Worm (Caenorhabditis elegans) whole organism, L4 larva: Measurements from ENCODE around the gene K01A2.6.

Source experiments
- D1046.2 ChIP-seq: fragments of 200-800 bp; sonication (Bioruptor generic); IDR thresholded peaks from 2 replicates; pipeline ENCODE4 v1.3.6; 2022; ENCODE audit warnings: missing genetic modification characterization, missing compliant biosample characterization
- F10B5.3 ChIP-seq: sonication (generic microtip); optimal IDR thresholded peaks from 2 replicates; lab custom pipeline; 2016; ENCODE audit warnings: mild to moderate bottlenecking, missing genetic modification characterization, missing compliant biosample characterization
- F26F4.8 ChIP-seq: fragments of 200-800 bp; sonication (Bioruptor generic); conservative IDR thresholded peaks from 2 replicates; pipeline ENCODE4 v1.3.6; 2022; ENCODE audit warnings: missing genetic modification characterization, missing compliant biosample characterization
- F44E2.7 ChIP-seq: fragments of 200-800 bp; sonication (Bioruptor generic); IDR thresholded peaks from 2 replicates; pipeline ENCODE4 v2.1.2; 2022; ENCODE audit warnings: missing genetic modification characterization, missing compliant biosample characterization
- R02D3.7 ChIP-seq: fragments of 150-350 bp; sonication (generic microtip); optimal IDR thresholded peaks from 3 replicates; lab custom pipeline; 2014; ENCODE audit warnings: missing biosample characterization, missing genetic modification characterization
- T26A8.4 ChIP-seq: fragments of 200-800 bp; sonication (Bioruptor generic); IDR thresholded peaks from 2 replicates; pipeline ENCODE4 v1.3.6; 2022; ENCODE audit warnings: missing genetic modification characterization, missing compliant biosample characterization
- ZK337.2 ChIP-seq: fragments of 200-800 bp; sonication (Bioruptor generic); IDR thresholded peaks from 2 replicates; pipeline ENCODE4 v1.3.6; 2022; ENCODE audit warnings: missing genetic modification reagents, missing genetic modification characterization, missing compliant biosample characterization
- aha-1 ChIP-seq: fragments of 150-350 bp; peaks from one replicate; lab custom pipeline; 2014; ENCODE audit warnings: missing biosample characterization, missing genetic modification characterization
- ama-1 ChIP-seq: fragments of 150-350 bp; optimal IDR thresholded peaks from 2 replicates; lab custom pipeline; 2014; ENCODE audit warnings: inconsistent platforms, mixed read lengths
- ceh-62 ChIP-seq: sonication (generic microtip); optimal IDR thresholded peaks from 2 replicates; lab custom pipeline; 2017; ENCODE audit warnings: missing biosample characterization, missing genetic modification characterization
- ceh-82 ChIP-seq: sonication (generic microtip); optimal IDR thresholded peaks from 2 replicates; lab custom pipeline; 2017; ENCODE audit warnings: missing biosample characterization, missing genetic modification characterization
- ces-1 ChIP-seq: fragments of 150-350 bp; sonication (generic microtip); optimal IDR thresholded peaks from 4 replicates; lab custom pipeline; 2014; ENCODE audit warnings: missing biosample characterization, missing genetic modification reagents, missing genetic modification characterization
- ctbp-1 ChIP-seq: fragments of 200-800 bp; sonication (Bioruptor generic); IDR thresholded peaks from 2 replicates; pipeline ENCODE4 v1.3.6; 2022; ENCODE audit warnings: missing genetic modification reagents, missing genetic modification characterization, missing compliant biosample characterization
- daf-19 ChIP-seq: fragments of 200-800 bp; sonication (Bioruptor generic); conservative IDR thresholded peaks from 2 replicates; pipeline ENCODE4 v1.3.6; 2022; ENCODE audit warnings: missing genetic modification characterization, missing compliant biosample characterization
- dmd-8 ChIP-seq: fragments of 200-800 bp; sonication (Bioruptor generic); IDR thresholded peaks from 2 replicates; pipeline ENCODE4 v1.3.6; 2022; ENCODE audit warnings: missing genetic modification characterization, missing compliant biosample characterization
- dmd-9 ChIP-seq: fragments of 200-800 bp; sonication (Bioruptor generic); IDR thresholded peaks from 2 replicates; pipeline ENCODE4 v1.3.6; 2022; ENCODE audit warnings: missing genetic modification reagents, missing genetic modification characterization, missing compliant biosample characterization
- dpl-1 ChIP-seq: fragments of 150-350 bp; optimal IDR thresholded peaks from 2 replicates; lab custom pipeline; 2014; ENCODE audit warnings: missing biosample characterization, missing genetic modification reagents, missing genetic modification characterization
- dve-1 ChIP-seq: sonication (generic microtip); optimal IDR thresholded peaks from 2 replicates; lab custom pipeline; 2017; ENCODE audit warnings: antibody characterized with exemption, mild to moderate bottlenecking, missing genetic modification characterization, missing compliant biosample characterization; ENCODE audit not compliant: insufficient read depth
- egl-27 ChIP-seq: sonication (generic microtip); optimal IDR thresholded peaks from 3 replicates; lab custom pipeline; 2017; ENCODE audit warnings: missing biosample characterization, missing genetic modification reagents, missing genetic modification characterization
- fkh-10 ChIP-seq: fragments of 150-350 bp; optimal IDR thresholded peaks from 2 replicates; lab custom pipeline; 2014; ENCODE audit warnings: missing biosample characterization, missing genetic modification reagents, missing genetic modification characterization
- hlh-30 ChIP-seq: sonication (generic microtip); optimal IDR thresholded peaks from 2 replicates; lab custom pipeline; 2017; ENCODE audit warnings: antibody characterized with exemption, mild to moderate bottlenecking, missing genetic modification characterization, missing compliant biosample characterization; ENCODE audit not compliant: insufficient read depth
- hmg-1.1 ChIP-seq: fragments of 200-800 bp; sonication (Bioruptor generic); IDR thresholded peaks from 2 replicates; pipeline ENCODE4 v1.3.6; 2022; ENCODE audit warnings: missing genetic modification reagents, missing genetic modification characterization, missing compliant biosample characterization
- jun-1 ChIP-seq: fragments of 150-350 bp; optimal IDR thresholded peaks from 2 replicates; lab custom pipeline; 2014; ENCODE audit warnings: missing biosample characterization, missing genetic modification reagents, missing genetic modification characterization
- lin-15B ChIP-seq: fragments of 150-350 bp; sonication (generic microtip); optimal IDR thresholded peaks from 3 replicates; lab custom pipeline; 2014; ENCODE audit warnings: missing biosample characterization, missing genetic modification characterization
- lin-38 ChIP-seq: fragments of 200-800 bp; sonication (Bioruptor generic); IDR thresholded peaks from 2 replicates; pipeline ENCODE4 v1.3.6; 2022; ENCODE audit warnings: missing genetic modification reagents, missing genetic modification characterization, missing compliant biosample characterization
- lir-3 ChIP-seq: sonication (generic microtip); optimal IDR thresholded peaks from 2 replicates; lab custom pipeline; 2016; ENCODE audit warnings: mild to moderate bottlenecking, missing genetic modification characterization, missing compliant biosample characterization
- madf-9 ChIP-seq: fragments of 200-800 bp; sonication (Bioruptor generic); conservative IDR thresholded peaks from 2 replicates; pipeline ENCODE4 v1.3.6; 2022; ENCODE audit warnings: missing genetic modification reagents, missing genetic modification characterization, missing compliant biosample characterization
- mdl-1 ChIP-seq, 2 experiments: fragments of 150-350 bp in 1 of 2; sonication (generic microtip) in 1 of 2; optimal IDR thresholded peaks; 2 replicates each; lab custom pipeline; 2014 to 2017; ENCODE audit warnings: missing biosample characterization in 2 of 2, missing genetic modification characterization in 2 of 2
- mdt-29 ChIP-seq: fragments of 200-800 bp; sonication (Bioruptor generic); IDR thresholded peaks from 2 replicates; pipeline ENCODE4 v1.3.6; 2022; ENCODE audit warnings: missing genetic modification reagents, missing genetic modification characterization, missing compliant biosample characterization
- mxl-2 ChIP-seq: fragments of 200-800 bp; sonication (Bioruptor generic); conservative IDR thresholded peaks from 2 replicates; pipeline ENCODE4 v1.3.6; 2022; ENCODE audit warnings: missing genetic modification reagents, missing genetic modification characterization, missing compliant biosample characterization
- nhr-102 ChIP-seq: sonication (generic microtip); optimal IDR thresholded peaks from 2 replicates; lab custom pipeline; 2016; ENCODE audit warnings: mild to moderate bottlenecking, missing genetic modification characterization, moderate library complexity, missing compliant biosample characterization
- pqm-1 ChIP-seq: sonication (generic microtip); optimal IDR thresholded peaks from 2 replicates; lab custom pipeline; 2017; ENCODE audit warnings: missing biosample characterization, missing genetic modification characterization
- rbr-2 ChIP-seq: sonication (generic microtip); optimal IDR thresholded peaks from 2 replicates; lab custom pipeline; 2016; ENCODE audit warnings: missing genotype, missing genetic modification characterization, missing compliant biosample characterization
- set-16 ChIP-seq: fragments of 200-800 bp; sonication (Bioruptor generic); IDR thresholded peaks from 2 replicates; pipeline ENCODE4 v1.3.6; 2022; ENCODE audit warnings: missing genetic modification reagents, missing genetic modification characterization, missing compliant biosample characterization
- skn-1 ChIP-seq: fragments of 150-350 bp; optimal IDR thresholded peaks from 2 replicates; lab custom pipeline; 2014; ENCODE audit warnings: missing biosample characterization, missing genetic modification characterization
- snpc-1.2 ChIP-seq: fragments of 200-800 bp; sonication (Bioruptor generic); IDR thresholded peaks from 2 replicates; pipeline ENCODE4 v1.3.6; 2022; ENCODE audit warnings: missing genetic modification reagents, missing genetic modification characterization, missing compliant biosample characterization
- tag-97 ChIP-seq: fragments of 200-800 bp; sonication (Bioruptor generic); IDR thresholded peaks from 2 replicates; pipeline ENCODE4 v1.3.6; 2022; ENCODE audit warnings: missing genetic modification characterization, missing compliant biosample characterization
- unc-39 ChIP-seq: sonication (generic microtip); optimal IDR thresholded peaks from 2 replicates; lab custom pipeline; 2017; ENCODE audit warnings: missing biosample characterization, missing genetic modification characterization
- zag-1 ChIP-seq: fragments of 150-350 bp; optimal IDR thresholded peaks from 2 replicates; lab custom pipeline; 2014; ENCODE audit warnings: missing biosample characterization, missing genetic modification characterization
- zfp-3 ChIP-seq: fragments of 200-800 bp; sonication (Bioruptor generic); conservative IDR thresholded peaks from 2 replicates; pipeline ENCODE4 v1.3.6; 2022; ENCODE audit warnings: missing genetic modification reagents, missing genetic modification characterization, missing compliant biosample characterization
- zip-11 ChIP-seq: fragments of 200-800 bp; sonication (Bioruptor generic); IDR thresholded peaks from 2 replicates; pipeline ENCODE4 v1.3.6; 2022; ENCODE audit warnings: missing genetic modification characterization, missing compliant biosample characterization
- zip-2 ChIP-seq: fragments of 150-350 bp; optimal IDR thresholded peaks from 2 replicates; lab custom pipeline; 2014; ENCODE audit warnings: missing biosample characterization, missing genetic modification characterization
- ztf-11 ChIP-seq: fragments of 150-350 bp; optimal IDR thresholded peaks from 2 replicates; lab custom pipeline; 2014; ENCODE audit warnings: missing biosample characterization, missing genetic modification characterization

The K01A2.6 gene

DNA sequence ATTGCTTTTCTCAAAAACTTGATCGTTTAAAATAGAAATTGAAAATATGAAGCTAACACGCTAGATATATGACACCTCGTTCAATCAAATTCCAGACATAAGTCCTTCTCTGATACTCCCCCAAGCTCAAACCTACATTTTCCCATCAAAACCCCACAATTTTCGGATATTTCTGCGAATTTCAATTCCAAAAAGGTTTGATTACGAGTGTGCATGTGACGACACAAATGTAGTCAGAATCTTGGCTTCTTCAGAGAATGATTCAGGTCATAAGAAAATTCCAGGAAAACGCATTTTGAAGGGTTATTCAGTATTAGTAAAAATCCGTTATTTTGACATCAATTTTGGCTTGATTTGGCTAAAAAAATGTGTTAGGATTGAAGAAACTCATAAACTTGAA is 35.0 kb downstream of the K01A2.6 start:
- no peak for TF ChIP-seq dmd-9 (GFP tag; lab: Robert Waterston, UW)
- no peak for TF ChIP-seq madf-9
- no peak for TF ChIP-seq dve-1 (tag; lab: Kevin White, UChicago)
- TF ChIP-seq D1046.2 (GFP tag; lab: Robert Waterston, UW) = no peak
- TF ChIP-seq pqm-1 (tag; lab: Kevin White, UChicago) = no peak
- no peak for TF ChIP-seq ces-1 (GFP tag; lab: Kevin White, UChicago)
- no peak for TF ChIP-seq lin-15B (tag; lab: Kevin White, UChicago)
- no peak for TF ChIP-seq nhr-102 (tag; lab: Kevin White, UChicago)
- no peak for TF ChIP-seq lin-38 (GFP tag; lab: Robert Waterston, UW)
- no peak for TF ChIP-seq ctbp-1 (GFP tag; lab: Robert Waterston, UW)
- TF ChIP-seq zag-1 = no peak
- no peak for TF ChIP-seq R02D3.7
- TF ChIP-seq lir-3 = no peak
- no peak for TF ChIP-seq F26F4.8 (GFP tag; lab: Robert Waterston, UW)
- no peak for TF ChIP-seq hmg-1.1 (GFP tag; lab: Robert Waterston, UW)
- TF ChIP-seq ztf-11 (tag; lab: Kevin White, UChicago) = no peak
- TF ChIP-seq hlh-30 (tag; lab: Kevin White, UChicago) = no peak
- no peak for TF ChIP-seq mdl-1 (tag; optimal IDR thresholded peaks at IDR 0.05; lab: Kevin White, UChicago)

DNA sequence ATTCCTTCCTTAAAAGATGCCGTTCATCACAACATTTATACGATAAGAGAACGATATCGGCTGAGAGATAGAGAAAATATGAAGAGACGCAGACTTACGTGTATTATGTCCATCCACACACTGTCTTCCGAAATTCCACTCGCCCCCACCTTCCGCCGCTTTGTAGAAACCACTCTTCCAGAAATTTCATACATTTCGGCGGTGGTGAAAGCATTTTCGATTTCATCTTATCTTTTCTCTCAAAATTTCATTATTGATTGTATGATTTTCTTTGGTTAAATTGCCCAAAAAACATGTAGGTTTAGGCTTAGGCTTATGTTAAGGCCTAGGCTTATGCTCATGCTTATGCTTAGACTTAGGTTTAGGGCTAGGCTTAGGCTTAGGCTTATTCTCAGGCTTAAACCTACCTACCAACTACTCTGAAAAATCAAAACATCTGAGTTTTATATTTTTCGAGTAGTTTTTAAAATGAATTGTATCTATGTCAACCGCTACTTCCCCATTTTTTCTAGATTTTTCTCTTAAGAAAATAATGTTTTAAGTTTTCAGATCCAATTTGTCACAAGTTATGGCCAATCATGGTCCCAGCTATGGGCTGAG is 37.5 kb downstream of the K01A2.6 start, which contains the start of gene cpn-2:
TSS of gene cpn-2 (plus strand) at position 550 of the 600 bp plus-strand sequence.
- TF ChIP-seq zip-11 (GFP tag; lab: Robert Waterston, UW) (no peak), set-16 (no peak), egl-27 (no peak), unc-39 (tag; lab: Kevin White, UChicago) (no peak), ama-1 (no peak), F44E2.7 (GFP tag; lab: Robert Waterston, UW) (no peak), F10B5.3 (tag; lab: Kevin White, UChicago) (no peak), mxl-2 (GFP tag; lab: Robert Waterston, UW) (no peak), fkh-10 (no peak), madf-9 (no peak), rbr-2 (tag; lab: Kevin White, UChicago) (no peak), dpl-1 (no peak), zfp-3 (GFP tag; lab: Robert Waterston, UW) (no peak), skn-1 (tag; lab: Kevin White, UChicago) (no peak), snpc-1.2 (no peak), ZK337.2 (GFP tag; lab: Robert Waterston, UW) (no peak), zip-2 (tag; lab: Kevin White, UChicago) (no peak)

DNA sequence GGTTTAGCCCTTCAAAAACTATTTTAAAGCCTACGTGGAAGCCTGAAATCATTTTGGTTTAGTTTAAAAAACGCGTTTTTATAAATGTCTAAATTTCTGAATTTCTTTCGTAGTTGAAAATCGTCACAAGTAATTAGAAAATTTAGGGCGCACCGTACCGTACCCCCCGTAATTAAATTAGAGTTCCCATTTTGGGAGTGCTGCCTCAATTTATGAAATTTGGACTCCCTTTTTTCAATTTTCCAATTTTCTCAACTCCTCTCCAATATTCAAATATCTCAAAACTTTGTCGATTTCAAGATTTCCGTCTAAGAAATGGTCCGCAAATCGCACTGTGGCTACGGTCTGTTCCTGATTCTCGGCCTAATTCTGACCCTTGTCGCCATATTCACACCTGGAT is 40.4 kb downstream of the K01A2.6 start, which contains the start of gene clc-31:
TSS of gene clc-31 (plus strand) at position 301 of the 400 bp plus-strand sequence.
- TF ChIP-seq ceh-82 (tag; lab: Kevin White, UChicago) (no peak), aha-1 (tag; lab: Kevin White, UChicago) (no peak), jun-1 (tag; lab: Kevin White, UChicago) (no peak), daf-19 (GFP tag; lab: Robert Waterston, UW) (no peak), hlh-30 (tag; lab: Kevin White, UChicago) (no peak), ceh-62 (tag; lab: Kevin White, UChicago) (no peak), lir-3 (no peak), tag-97 (GFP tag; lab: Robert Waterston, UW) (no peak), T26A8.4 (GFP tag; lab: Robert Waterston, UW) (no peak), dpl-1 (no peak), dmd-8 (GFP tag; lab: Robert Waterston, UW) (no peak), skn-1 (tag; lab: Kevin White, UChicago) (no peak), ces-1 (GFP tag; lab: Kevin White, UChicago) (no peak), mdt-29 (no peak), F44E2.7 (GFP tag; lab: Robert Waterston, UW) (no peak), lin-15B (tag; lab: Kevin White, UChicago) (no peak)
- TF ChIP-seq, all 104 proteins: peak for 0
